Fruit fly (Drosophila melanogaster) whole organism, wandering third instar larva: ENCODE data around the gene CG33333.

ENCODE experiments used
- CG32264 ChIP-seq: fragments of 200-800 bp; sonication (Bioruptor generic); optimal IDR thresholded peaks from 2 replicates; lab custom pipeline; 2016; ENCODE audit warnings: missing biosample characterization, missing genetic modification characterization
- Dfd ChIP-seq: fragments of >200 bp; optimal IDR thresholded peaks from 2 replicates; lab custom pipeline; 2017; ENCODE audit warnings: missing biosample characterization, missing genetic modification characterization
- Hr78 ChIP-seq: fragments of >200 bp; optimal IDR thresholded peaks from 2 replicates; lab custom pipeline; 2017; ENCODE audit warnings: missing biosample characterization, missing genetic modification characterization
- OdsH ChIP-seq: fragments of 200-800 bp; sonication (Bioruptor generic); optimal IDR thresholded peaks from 2 replicates; lab custom pipeline; 2016; ENCODE audit warnings: missing biosample characterization, mild to moderate bottlenecking, missing genetic modification characterization
- dsf ChIP-seq: sonication (Bioruptor generic); optimal IDR thresholded peaks from 2 replicates; lab custom pipeline; 2016; ENCODE audit warnings: missing biosample characterization, missing genetic modification characterization, borderline replicate concordance
- h ChIP-seq: fragments of 200-800 bp; sonication (Bioruptor generic); optimal IDR thresholded peaks from 3 replicates; lab custom pipeline; 2016; ENCODE audit warnings: missing biosample characterization, mild to moderate bottlenecking, missing genetic modification characterization
- lola ChIP-seq: fragments of >200 bp; optimal IDR thresholded peaks from 2 replicates; lab custom pipeline; 2017; ENCODE audit warnings: missing biosample characterization, missing genetic modification characterization
- pan ChIP-seq: fragments of >200 bp; optimal IDR thresholded peaks from 2 replicates; lab custom pipeline; 2017
- psq ChIP-seq: fragments of 200-800 bp; sonication (Bioruptor generic); optimal IDR thresholded peaks from 3 replicates; lab custom pipeline; 2017; ENCODE audit warnings: missing biosample characterization, mild to moderate bottlenecking, missing genetic modification characterization, moderate library complexity
- rgr ChIP-seq: fragments of 200-800 bp; sonication (Bioruptor generic); optimal IDR thresholded peaks from 3 replicates; lab custom pipeline; 2016; ENCODE audit warnings: missing biosample characterization, mild to moderate bottlenecking, missing genetic modification characterization

dm6 chr3R:17413601-17414000 lies 3.7 kb upstream of the CG33333 start, which contains the start of gene CG42822:
- no peak for TF ChIP-seq OdsH
- no peak for TF ChIP-seq CG32264 (GFP tag; lab: Kevin White, UChicago)
- TF ChIP-seq psq (GFP tag; lab: Kevin White, UChicago): no peak
- no peak for TF ChIP-seq Dfd
- no peak for TF ChIP-seq pan (lab: Kevin White, UChicago)
- TF ChIP-seq lola (GFP tag; lab: Kevin White, UChicago): no peak
- no peak for TF ChIP-seq Hr78 (GFP tag; lab: Kevin White, UChicago)
- no peak for TF ChIP-seq rgr (GFP tag; lab: Kevin White, UChicago)
- no peak for TF ChIP-seq h (GFP tag; lab: Kevin White, UChicago)
- TF ChIP-seq dsf (GFP tag; lab: Kevin White, UChicago): no peak
